Worm (Caenorhabditis elegans) whole organism, L4 larva: ENCODE results near the gene C15B12.2.
A peak's percentile ranks its signal among the peaks of the same experiment; 100 is the strongest.

Source experiments
- R02D3.7 ChIP-seq: fragments of 150-350 bp; sonication (generic microtip); optimal IDR thresholded peaks from 3 replicates; lab custom pipeline; 2014; ENCODE audit warnings: missing biosample characterization, missing genetic modification characterization
- Y48G9A.11 ChIP-seq: fragments of 200-800 bp; sonication (Bioruptor generic); IDR thresholded peaks from 2 replicates; pipeline ENCODE4 v1.3.6; 2022; ENCODE audit warnings: missing genetic modification reagents, missing genetic modification characterization, missing compliant biosample characterization
- ZK546.5 ChIP-seq, 2 experiments: sonication (generic microtip); optimal IDR thresholded peaks; 2 replicates each; lab custom pipeline; 2017; ENCODE audit warnings: missing biosample characterization in 2 of 2, missing genetic modification characterization in 2 of 2
- aha-1 ChIP-seq: fragments of 150-350 bp; peaks from one replicate; lab custom pipeline; 2014; ENCODE audit warnings: missing biosample characterization, missing genetic modification characterization
- ama-1 ChIP-seq: fragments of 150-350 bp; optimal IDR thresholded peaks from 2 replicates; lab custom pipeline; 2014; ENCODE audit warnings: inconsistent platforms, mixed read lengths
- ceh-20 ChIP-seq: fragments of 200-800 bp; sonication (Bioruptor generic); IDR thresholded peaks from 2 replicates; pipeline ENCODE4 v1.3.6; 2022; ENCODE audit warnings: missing genetic modification reagents, missing genetic modification characterization, missing compliant biosample characterization
- ceh-28 ChIP-seq: fragments of 150-350 bp; optimal IDR thresholded peaks from 2 replicates; lab custom pipeline; 2014; ENCODE audit warnings: missing biosample characterization, missing genetic modification reagents, missing genetic modification characterization
- ceh-62 ChIP-seq: sonication (generic microtip); optimal IDR thresholded peaks from 2 replicates; lab custom pipeline; 2017; ENCODE audit warnings: missing biosample characterization, missing genetic modification characterization
- ceh-82 ChIP-seq: sonication (generic microtip); optimal IDR thresholded peaks from 2 replicates; lab custom pipeline; 2017; ENCODE audit warnings: missing biosample characterization, missing genetic modification characterization
- ces-1 ChIP-seq: fragments of 150-350 bp; sonication (generic microtip); optimal IDR thresholded peaks from 4 replicates; lab custom pipeline; 2014; ENCODE audit warnings: missing biosample characterization, missing genetic modification reagents, missing genetic modification characterization
- cey-2 ChIP-seq: sonication (generic microtip); optimal IDR thresholded peaks from 3 replicates; lab custom pipeline; 2017; ENCODE audit warnings: missing genetic modification characterization, mild to moderate bottlenecking, missing compliant biosample characterization, antibody characterized with exemption, borderline replicate concordance; ENCODE audit not compliant: insufficient read depth
- daf-16 ChIP-seq, 3 experiments: sonication (generic microtip); optimal IDR thresholded peaks; 2 replicates each; lab custom pipeline; 2016 to 2017; ENCODE audit warnings: missing genetic modification characterization in 3 of 3, missing genetic modification reagents in 3 of 3, mild to moderate bottlenecking in 2 of 3, missing compliant biosample characterization in 2 of 3, missing biosample characterization in 1 of 3, moderate library complexity in 1 of 3
- daf-8 ChIP-seq: fragments of 200-800 bp; sonication (Bioruptor generic); IDR thresholded peaks from 2 replicates; pipeline ENCODE4 v1.3.6; 2022; ENCODE audit warnings: missing genetic modification characterization, missing compliant biosample characterization
- dmd-6 ChIP-seq: fragments of 200-800 bp; sonication (Bioruptor generic); IDR thresholded peaks from 2 replicates; pipeline ENCODE4 v1.3.6; 2022; ENCODE audit warnings: missing genetic modification reagents, missing genetic modification characterization, missing compliant biosample characterization
- dmd-9 ChIP-seq: fragments of 200-800 bp; sonication (Bioruptor generic); IDR thresholded peaks from 2 replicates; pipeline ENCODE4 v1.3.6; 2022; ENCODE audit warnings: missing genetic modification reagents, missing genetic modification characterization, missing compliant biosample characterization
- dve-1 ChIP-seq: sonication (generic microtip); optimal IDR thresholded peaks from 2 replicates; lab custom pipeline; 2017; ENCODE audit warnings: antibody characterized with exemption, mild to moderate bottlenecking, missing genetic modification characterization, missing compliant biosample characterization; ENCODE audit not compliant: insufficient read depth
- egl-43 ChIP-seq: fragments of 200-800 bp; sonication (Bioruptor generic); IDR thresholded peaks from 2 replicates; pipeline ENCODE4 v1.3.6; 2022; ENCODE audit warnings: missing genetic modification reagents, missing genetic modification characterization, missing compliant biosample characterization
- gei-8 ChIP-seq: fragments of 200-800 bp; sonication (Bioruptor generic); optimal IDR thresholded peaks from 2 replicates; lab custom pipeline; 2018; ENCODE audit warnings: mild to moderate bottlenecking, missing genetic modification characterization, missing compliant biosample characterization
- jun-1 ChIP-seq: fragments of 150-350 bp; optimal IDR thresholded peaks from 2 replicates; lab custom pipeline; 2014; ENCODE audit warnings: missing biosample characterization, missing genetic modification reagents, missing genetic modification characterization
- mdl-1 ChIP-seq, 2 experiments: fragments of 150-350 bp in 1 of 2; sonication (generic microtip) in 1 of 2; optimal IDR thresholded peaks; 2 replicates each; lab custom pipeline; 2014 to 2017; ENCODE audit warnings: missing biosample characterization in 2 of 2, missing genetic modification characterization in 2 of 2
- mep-1 ChIP-seq: fragments of 150-350 bp; sonication (generic microtip); optimal IDR thresholded peaks from 3 replicates; lab custom pipeline; 2014; ENCODE audit warnings: missing biosample characterization, missing genetic modification characterization
- mes-2 ChIP-seq: sonication (generic microtip); optimal IDR thresholded peaks from 2 replicates; lab custom pipeline; 2016; ENCODE audit warnings: missing genotype, mild to moderate bottlenecking, missing genetic modification characterization, missing compliant biosample characterization; ENCODE audit not compliant: poor library complexity, severe bottlenecking
- mxl-3 ChIP-seq: fragments of 200-800 bp; sonication (Bioruptor generic); optimal IDR thresholded peaks from 2 replicates; lab custom pipeline; 2018; ENCODE audit warnings: mild to moderate bottlenecking, missing genetic modification characterization, missing compliant biosample characterization
- nhr-111 ChIP-seq: fragments of 200-800 bp; sonication (Bioruptor generic); optimal IDR thresholded peaks from 2 replicates; lab custom pipeline; 2018; ENCODE audit warnings: mild to moderate bottlenecking, missing genetic modification characterization, missing compliant biosample characterization
- nhr-28 ChIP-seq: fragments of 150-350 bp; optimal IDR thresholded peaks from 2 replicates; lab custom pipeline; 2014; ENCODE audit warnings: missing biosample characterization, missing genetic modification characterization
- nhr-48 ChIP-seq: sonication (generic microtip); optimal IDR thresholded peaks from 2 replicates; lab custom pipeline; 2016; ENCODE audit warnings: mild to moderate bottlenecking, missing genetic modification characterization, missing compliant biosample characterization
- pqm-1 ChIP-seq: sonication (generic microtip); optimal IDR thresholded peaks from 2 replicates; lab custom pipeline; 2017; ENCODE audit warnings: missing biosample characterization, missing genetic modification characterization
- rbr-2 ChIP-seq: sonication (generic microtip); optimal IDR thresholded peaks from 2 replicates; lab custom pipeline; 2016; ENCODE audit warnings: missing genotype, missing genetic modification characterization, missing compliant biosample characterization
- sdz-12 ChIP-seq: fragments of 200-800 bp; sonication (Bioruptor generic); optimal IDR thresholded peaks from 2 replicates; lab custom pipeline; 2018; ENCODE audit warnings: mild to moderate bottlenecking, missing genetic modification characterization, missing compliant biosample characterization
- set-16 ChIP-seq: fragments of 200-800 bp; sonication (Bioruptor generic); IDR thresholded peaks from 2 replicates; pipeline ENCODE4 v1.3.6; 2022; ENCODE audit warnings: missing genetic modification reagents, missing genetic modification characterization, missing compliant biosample characterization
- unc-39 ChIP-seq: sonication (generic microtip); optimal IDR thresholded peaks from 2 replicates; lab custom pipeline; 2017; ENCODE audit warnings: missing biosample characterization, missing genetic modification characterization
- unc-62 ChIP-seq, 3 experiments: fragments of 150-350 bp in 1 of 3; sonication (generic microtip); optimal IDR thresholded peaks in 2 of 3; peaks in 1 of 3; 1 replicate in 1 of 3; 2 replicates in 2 of 3; lab custom pipeline; 2014 to 2017; ENCODE audit warnings: missing biosample characterization in 3 of 3, missing genetic modification characterization in 3 of 3, missing genetic modification reagents in 3 of 3, missing genotype in 1 of 3

C15B12.2 gene

ce11 chrX:6462995-6463462 is at the start of gene C15B12.2:
TSS of gene C15B12.2 (plus strand) at chrX:6463412.
- TF ChIP-seq R02D3.7 (tag; lab: Kevin White, UChicago) (no peak), ZK546.5 (tag; optimal IDR thresholded peaks at IDR 0.05; lab: Kevin White, UChicago) (no peak), rbr-2 (tag; lab: Kevin White, UChicago) (no peak), set-16 (no peak), jun-1 (tag; lab: Kevin White, UChicago) (no peak), nhr-28 (tag; lab: Kevin White, UChicago) (peak; percentile 15), mdl-1 (tag; optimal IDR thresholded peaks at IDR 0.05; lab: Kevin White, UChicago) (peak in 1 of 2 experiments; percentile 22), sdz-12 (GFP tag; lab: Kevin White, UChicago) (no peak), ama-1 (lab: Kevin White, UChicago) (no peak), ceh-28 (tag; lab: Kevin White, UChicago) (no peak), dve-1 (tag; lab: Kevin White, UChicago) (peak; percentile 54), pqm-1 (peak; percentile 84), ceh-82 (tag; lab: Kevin White, UChicago) (no peak), dmd-6 (peak; percentile 68), gei-8 (GFP tag; lab: Kevin White, UChicago) (no peak), aha-1 (tag; lab: Kevin White, UChicago) (peak; percentile 68), mxl-3 (GFP tag; lab: Kevin White, UChicago) (peak; percentile 18), daf-16 (GFP tag; optimal IDR thresholded peaks at IDR 0.05; lab: Kevin White, UChicago) (no peak), daf-16 (tag; optimal IDR thresholded peaks at IDR 0.05; lab: Kevin White, UChicago) (peak; percentile 56), daf-8 (no peak)
- TF ChIP-seq, all 104 proteins: peak for 8

- TF ChIP-seq ceh-62 (tag; lab: Kevin White, UChicago) (no peak), nhr-48 (tag; lab: Kevin White, UChicago) (no peak), nhr-111 (GFP tag; lab: Kevin White, UChicago) (no peak), ceh-20 (GFP tag; lab: Robert Waterston, UW) (peak; percentile 66; the same call in 1 of the 2 replicates), ceh-82 (tag; lab: Kevin White, UChicago) (no peak), egl-43 (GFP tag; lab: Robert Waterston, UW) (no peak), Y48G9A.11 (GFP tag; lab: Robert Waterston, UW) (no peak), mes-2 (tag; lab: Kevin White, UChicago) (no peak), unc-62 (GFP tag; optimal IDR thresholded peaks at IDR 0.05 in 1 of 2; lab: Kevin White, UChicago) (peak in 1 of 2 experiments; percentile 56), unc-62 (tag; optimal IDR thresholded peaks at IDR 0.05; lab: Kevin White, UChicago) (no peak)
Observed at ce11 chrX:6413583-6413982, 49.6 kb upstream of the C15B12.2 start.

- TF ChIP-seq nhr-28 (tag; lab: Kevin White, UChicago) (peak; percentile 22), unc-62 (GFP tag; optimal IDR thresholded peaks at IDR 0.05 in 1 of 2; lab: Kevin White, UChicago) (peak in 1 of 2 experiments; percentile 6), unc-62 (tag; optimal IDR thresholded peaks at IDR 0.05; lab: Kevin White, UChicago) (no peak), ces-1 (GFP tag; lab: Kevin White, UChicago) (no peak), dmd-9 (GFP tag; lab: Robert Waterston, UW) (no peak), gei-8 (GFP tag; lab: Kevin White, UChicago) (no peak), cey-2 (no peak), mep-1 (tag; lab: Kevin White, UChicago) (no peak)
Observed at ce11 chrX:6416357-6417087, 46.7 kb upstream of the C15B12.2 start, which contains the start of gene T22E5.6. TSS of gene T22E5.6 (minus strand) at chrX:6416407.

ce11 chrX:6419113-6419512 is 44.1 kb upstream of the C15B12.2 start:
- TF ChIP-seq unc-62 (GFP tag; optimal IDR thresholded peaks at IDR 0.05 in 1 of 2; lab: Kevin White, UChicago) (peak in 1 of 2 experiments; percentile 13), unc-62 (tag; optimal IDR thresholded peaks at IDR 0.05; lab: Kevin White, UChicago) (no peak), unc-39 (tag; lab: Kevin White, UChicago) (no peak)
